Fruit fly (Drosophila melanogaster): ENCODE results near the gene CG46468.

Gene CG46468

DNA sequence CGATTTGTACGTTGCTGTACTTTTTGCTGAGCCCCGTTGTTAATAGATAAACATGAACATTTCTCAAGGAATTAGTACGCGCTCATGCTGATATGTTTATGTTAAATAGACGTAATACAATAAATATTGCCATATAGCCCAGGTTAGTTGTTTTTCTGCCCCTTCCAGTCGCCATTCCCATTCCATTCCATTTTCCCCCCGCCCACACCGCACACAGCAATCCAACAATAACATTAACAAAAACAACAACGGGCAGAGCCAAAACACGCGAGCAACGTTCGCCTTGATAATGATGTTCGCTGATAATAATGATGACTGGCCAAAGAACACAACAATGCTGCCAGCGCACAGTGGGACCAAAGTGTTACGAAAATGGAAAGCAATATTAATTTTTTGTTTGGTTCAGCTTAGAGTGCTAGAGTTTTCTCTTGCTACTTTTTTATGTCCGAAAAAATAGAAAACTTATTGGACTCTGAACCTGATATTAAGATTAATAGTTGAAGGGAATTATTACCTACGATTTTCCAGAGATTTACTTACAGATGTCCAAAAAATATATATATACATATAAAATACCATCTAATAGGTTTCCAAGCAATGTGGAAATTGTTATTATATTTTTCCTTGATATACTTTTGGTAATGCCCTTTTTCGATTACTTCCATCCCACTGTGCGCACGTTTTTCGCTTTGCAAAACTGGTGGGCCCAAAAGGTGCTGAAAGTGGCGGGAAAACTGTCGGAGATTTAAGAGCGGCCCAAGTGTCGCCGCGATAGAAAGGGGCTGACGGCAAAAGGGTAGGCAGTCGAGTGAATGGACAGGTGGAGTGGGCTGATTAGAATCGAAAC lies 4.6 kb upstream of the CG46468 start (continued):
- no peak for TF ChIP-seq Neu2 (GFP tag; optimal IDR thresholded peaks at IDR 0.05; ENCODE audit: borderline replicate concordance)
- TF ChIP-seq CG16815 (GFP tag; optimal IDR thresholded peaks at IDR 0.05) = peak; percentile 95
- peak; percentile 81 for TF ChIP-seq jing (GFP tag; optimal IDR thresholded peaks at IDR 0.05)
- peak; percentile 98 for TF ChIP-seq CG13296 (GFP tag; optimal IDR thresholded peaks at IDR 0.05)
- TF ChIP-seq odd (GFP tag; optimal IDR thresholded peaks at IDR 0.05) = peak; percentile 98
- peak; percentile 50 for TF ChIP-seq NC2α (GFP tag; optimal IDR thresholded peaks at IDR 0.05)
- TF ChIP-seq Doc3 (GFP tag; IDR thresholded peaks at IDR 0.05; ENCODE audit: partially characterized antibody) = no peak
- TF ChIP-seq HmgD (GFP tag; optimal IDR thresholded peaks at IDR 0.05) = no peak
- TF ChIP-seq CG4404 (GFP tag; IDR thresholded peaks at IDR 0.05) = peak; percentile 87
- TF ChIP-seq her (GFP tag; optimal IDR thresholded peaks at IDR 0.05) = peak; percentile 74
- peak; percentile 66 for TF ChIP-seq wek (GFP tag; optimal IDR thresholded peaks at IDR 0.05)
- peak; percentile 95 for TF ChIP-seq so (GFP tag; IDR thresholded peaks at IDR 0.05)
- TF ChIP-seq tup (GFP tag; optimal IDR thresholded peaks at IDR 0.05) = peak; percentile 82
- TF ChIP-seq Lpt (GFP tag; optimal IDR thresholded peaks at IDR 0.05) = no peak
- no peak; the same call in 1 of the 2 replicates for TF ChIP-seq wdn (GFP tag; IDR thresholded peaks at IDR 0.05)
- peak; percentile 89 for TF ChIP-seq CG9932 (GFP tag; IDR thresholded peaks at IDR 0.05)
- peak; percentile 90 for TF ChIP-seq CG6654 (GFP tag; optimal IDR thresholded peaks at IDR 0.05)
- peak; percentile 69 for TF ChIP-seq CG3995 (GFP tag; optimal IDR thresholded peaks at IDR 0.05)
- TF ChIP-seq bcd (GFP tag; optimal IDR thresholded peaks at IDR 0.05) = peak; percentile 98
- TF ChIP-seq Xbp1 (GFP tag; optimal IDR thresholded peaks at IDR 0.05) = peak; percentile 96
- peak; percentile 80 for TF ChIP-seq CG12744 (GFP tag; optimal IDR thresholded peaks at IDR 0.05)
- TF ChIP-seq CG6765 (GFP tag; optimal IDR thresholded peaks at IDR 0.05) = peak; percentile 96
- no peak for TF ChIP-seq CG1832 (GFP tag; optimal IDR thresholded peaks at IDR 0.05)
- peak; percentile 52; the same call in 1 of the 3 replicates for TF ChIP-seq otp (GFP tag; IDR thresholded peaks at IDR 0.05)
- no peak for TF ChIP-seq HLHmδ (GFP tag; optimal IDR thresholded peaks at IDR 0.05)
- peak; percentile 92 for TF ChIP-seq tgo (GFP tag; IDR thresholded peaks at IDR 0.05)
- no peak for TF ChIP-seq pita (GFP tag; optimal IDR thresholded peaks at IDR 0.05)
- peak; percentile 92 for TF ChIP-seq CG12155 (GFP tag; optimal IDR thresholded peaks at IDR 0.05)
- TF ChIP-seq seq (GFP tag; IDR thresholded peaks at IDR 0.05) = peak; percentile 92
- peak; percentile 83 for TF ChIP-seq CG7357 (GFP tag; IDR thresholded peaks at IDR 0.05)
- TF ChIP-seq pfk (GFP tag; optimal IDR thresholded peaks at IDR 0.05) = no peak
- peak; percentile 49; the same call in 1 of the 3 replicates for TF ChIP-seq hb (GFP tag; IDR thresholded peaks at IDR 0.05; ENCODE audit: partially characterized antibody)
- TF ChIP-seq Nf-YB (GFP tag; optimal IDR thresholded peaks at IDR 0.05) = peak; percentile 87
- TF ChIP-seq corto (GFP tag; optimal IDR thresholded peaks at IDR 0.05) = peak; percentile 87
- TF ChIP-seq Eip74EF (GFP tag; optimal IDR thresholded peaks at IDR 0.05) = peak in 1 of 2 experiments; percentile 95
- peak; percentile 51; the same call in 1 of the 2 replicates for TF ChIP-seq CG16779 (GFP tag; IDR thresholded peaks at IDR 0.05)
- TF ChIP-seq Med (GFP tag) = peak; percentile 96
- peak; percentile 87 for TF ChIP-seq CG4854 (GFP tag; optimal IDR thresholded peaks at IDR 0.05)
- peak; percentile 69 for TF ChIP-seq bab2 (GFP tag; optimal IDR thresholded peaks at IDR 0.05)
- peak; percentile 56 for TF ChIP-seq pum (GFP tag; optimal IDR thresholded peaks at IDR 0.05)
- peak; percentile 97 for TF ChIP-seq CG12391 (tag; optimal IDR thresholded peaks at IDR 0.05)
- peak; percentile 83 for TF ChIP-seq YL-1 (GFP tag; optimal IDR thresholded peaks at IDR 0.05)
- peak; percentile 89 for TF ChIP-seq CG1647 (GFP tag; optimal IDR thresholded peaks at IDR 0.05)
- TF ChIP-seq CG13775 (GFP tag; optimal IDR thresholded peaks at IDR 0.05) = peak; percentile 98
- TF ChIP-seq inv (GFP tag; IDR thresholded peaks at IDR 0.05; ENCODE audit: partially characterized antibody) = peak; percentile 47
- peak; percentile 87 for TF ChIP-seq ac (GFP tag; optimal IDR thresholded peaks at IDR 0.05)
- peak; percentile 88 for TF ChIP-seq CG33557 (GFP tag; optimal IDR thresholded peaks at IDR 0.05)
- peak; percentile 56 for TF ChIP-seq stwl (tag; optimal IDR thresholded peaks at IDR 0.05)
